Worm (Caenorhabditis elegans) whole organism, L1 larva: ENCODE results near the gene K09C4.2.

Experiments
- C34B4.2 ChIP-seq: sonication (generic microtip); optimal IDR thresholded peaks from 2 replicates; lab custom pipeline; 2017; ENCODE audit warnings: mild to moderate bottlenecking, missing genetic modification characterization, missing compliant biosample characterization
- F16B12.6 ChIP-seq: fragments of 150-350 bp; optimal IDR thresholded peaks from 2 replicates; lab custom pipeline; 2014; ENCODE audit warnings: missing biosample characterization, missing genetic modification characterization
- ama-1 ChIP-seq: fragments of 150-350 bp; optimal IDR thresholded peaks from 2 replicates; lab custom pipeline; 2014
- blmp-1 ChIP-seq: fragments of 150-350 bp; optimal IDR thresholded peaks from 2 replicates; lab custom pipeline; 2014; ENCODE audit warnings: missing biosample characterization, missing genetic modification characterization
- ceh-82 ChIP-seq, 3 experiments: fragments of 150-350 bp in 1 of 3; sonication (generic microtip) in 2 of 3; optimal IDR thresholded peaks; 2 replicates each; lab custom pipeline; 2014 to 2017; ENCODE audit warnings: missing biosample characterization in 3 of 3, missing genetic modification characterization in 3 of 3
- ceh-88 ChIP-seq: fragments of 200-800 bp; sonication (Bioruptor generic); IDR thresholded peaks from 2 replicates; pipeline ENCODE4 v1.3.6; 2022; ENCODE audit warnings: missing genetic modification characterization, missing compliant biosample characterization
- ceh-90 ChIP-seq: sonication (generic microtip); optimal IDR thresholded peaks from 2 replicates; lab custom pipeline; 2016; ENCODE audit warnings: missing genetic modification characterization, missing compliant biosample characterization
- ces-1 ChIP-seq: fragments of 150-350 bp; optimal IDR thresholded peaks from 2 replicates; lab custom pipeline; 2014; ENCODE audit warnings: missing biosample characterization, missing genetic modification reagents, missing genetic modification characterization
- dpl-1 ChIP-seq, 3 experiments: fragments of 150-350 bp in 2 of 3; sonication (generic microtip) in 1 of 3; optimal IDR thresholded peaks; 2 replicates each; lab custom pipeline; 2014 to 2017; ENCODE audit warnings: missing biosample characterization in 3 of 3, missing genetic modification characterization in 3 of 3, missing genetic modification reagents in 3 of 3
- efl-1 ChIP-seq, 4 experiments: fragments of 150-350 bp; optimal IDR thresholded peaks in 3 of 4; peaks in 1 of 4; 1 replicate in 1 of 4; 2 replicates in 3 of 4; lab custom pipeline; 2014; ENCODE audit warnings: missing biosample characterization in 2 of 4, missing genetic modification characterization in 2 of 4, missing genetic modification reagents in 2 of 4
- elt-2 ChIP-seq: sonication (generic microtip); optimal IDR thresholded peaks from 2 replicates; lab custom pipeline; 2016; ENCODE audit warnings: missing genetic modification characterization, mild to moderate bottlenecking, inconsistent platforms, missing compliant biosample characterization, missing genetic modification reagents
- elt-3 ChIP-seq, 6 experiments: fragments of 150-350 bp in 1 of 6; sonication (generic microtip); optimal IDR thresholded peaks; 2 replicates each; lab custom pipeline; 2017 to 2018; ENCODE audit warnings: missing biosample characterization in 6 of 6, missing genetic modification characterization in 6 of 6, inconsistent platforms in 1 of 6
- ets-5 ChIP-seq: fragments of 200-800 bp; sonication (Bioruptor generic); IDR thresholded peaks from 2 replicates; pipeline ENCODE4 v1.3.6; 2022; ENCODE audit warnings: missing genetic modification characterization, missing compliant biosample characterization
- grh-1 ChIP-seq: fragments of 200-800 bp; sonication (Bioruptor generic); IDR thresholded peaks from 2 replicates; pipeline ENCODE4 v1.3.6; 2022; ENCODE audit warnings: missing genetic modification reagents, missing genetic modification characterization, missing compliant biosample characterization
- hlh-17 ChIP-seq: fragments of 200-800 bp; sonication (Bioruptor generic); optimal IDR thresholded peaks from 2 replicates; lab custom pipeline; 2018; ENCODE audit warnings: missing genetic modification characterization, mild to moderate bottlenecking, missing compliant biosample characterization, moderate library complexity, borderline replicate concordance
- isw-1 ChIP-seq: fragments of 200-800 bp; sonication (Bioruptor generic); IDR thresholded peaks from 2 replicates; pipeline ENCODE4 v1.3.6; 2022; ENCODE audit warnings: missing genetic modification characterization, missing compliant biosample characterization
- lin-13 ChIP-seq: fragments of 150-350 bp; optimal IDR thresholded peaks from 2 replicates; lab custom pipeline; 2014; ENCODE audit warnings: missing biosample characterization, missing genetic modification reagents, missing genetic modification characterization
- lir-3 ChIP-seq: sonication (generic microtip); optimal IDR thresholded peaks from 2 replicates; lab custom pipeline; 2016; ENCODE audit warnings: mild to moderate bottlenecking, missing genetic modification characterization, moderate library complexity, missing compliant biosample characterization; ENCODE audit not compliant: poor library complexity
- mab-9 ChIP-seq: fragments of 200-800 bp; sonication (Bioruptor generic); IDR thresholded peaks from 2 replicates; pipeline ENCODE4 v1.3.6; 2022; ENCODE audit warnings: missing genetic modification reagents, missing genetic modification characterization, missing compliant biosample characterization
- nhr-19 ChIP-seq: fragments of 200-800 bp; sonication (Bioruptor generic); conservative IDR thresholded peaks from 2 replicates; pipeline ENCODE4 v1.3.6; 2022; ENCODE audit warnings: missing genetic modification characterization, missing compliant biosample characterization
- nhr-28 ChIP-seq: fragments of 150-350 bp; optimal IDR thresholded peaks from 2 replicates; lab custom pipeline; 2014; ENCODE audit warnings: missing biosample characterization, missing genetic modification characterization
- nhr-71 ChIP-seq: sonication (generic microtip); optimal IDR thresholded peaks from 2 replicates; lab custom pipeline; 2016; ENCODE audit warnings: mild to moderate bottlenecking, missing genetic modification characterization, moderate library complexity, missing compliant biosample characterization
- nhr-76 ChIP-seq: sonication (generic microtip); optimal IDR thresholded peaks from 2 replicates; lab custom pipeline; 2017; ENCODE audit warnings: missing biosample characterization, missing genetic modification characterization
- nhr-85 ChIP-seq: sonication (generic microtip); peaks from one replicate; lab custom pipeline; 2016; ENCODE audit warnings: missing genetic modification characterization, inconsistent platforms, missing compliant biosample characterization
- pax-3 ChIP-seq: fragments of 200-800 bp; sonication (Bioruptor generic); optimal IDR thresholded peaks from 2 replicates; lab custom pipeline; 2018; ENCODE audit warnings: mild to moderate bottlenecking, missing genetic modification characterization, moderate library complexity, missing compliant biosample characterization
- snpc-4 ChIP-seq: fragments of 150-350 bp; optimal IDR thresholded peaks from 2 replicates; lab custom pipeline; 2014; ENCODE audit warnings: missing biosample characterization, missing genetic modification characterization
- tlp-1 ChIP-seq: fragments of 150-350 bp; optimal IDR thresholded peaks from 2 replicates; lab custom pipeline; 2014; ENCODE audit warnings: missing biosample characterization, missing genetic modification characterization
- unc-62 ChIP-seq: fragments of 150-350 bp; optimal IDR thresholded peaks from 2 replicates; lab custom pipeline; 2014; ENCODE audit warnings: missing biosample characterization, missing genetic modification reagents, missing genetic modification characterization
- unc-86 ChIP-seq: sonication (generic microtip); optimal IDR thresholded peaks from 2 replicates; lab custom pipeline; 2016; ENCODE audit warnings: missing genetic modification characterization, missing compliant biosample characterization
- vab-15 ChIP-seq: sonication (generic microtip); optimal IDR thresholded peaks from 2 replicates; lab custom pipeline; 2017; ENCODE audit warnings: missing genotype, mild to moderate bottlenecking, missing genetic modification characterization, missing compliant biosample characterization
- zag-1 ChIP-seq: fragments of 150-350 bp; optimal IDR thresholded peaks from 2 replicates; lab custom pipeline; 2014; ENCODE audit warnings: missing biosample characterization, missing genetic modification characterization
- ztf-11 ChIP-seq, 2 experiments: sonication (generic microtip); optimal IDR thresholded peaks; 2 replicates each; lab custom pipeline; 2016 to 2017; ENCODE audit warnings: missing genetic modification characterization in 2 of 2, missing biosample characterization in 1 of 2, missing compliant biosample characterization in 1 of 2
- ztf-4 ChIP-seq: fragments of 150-350 bp; optimal IDR thresholded peaks from 2 replicates; lab custom pipeline; 2014; ENCODE audit warnings: missing biosample characterization, missing genetic modification characterization

Gene K09C4.2

ce11 chrX:3271673-3272072 lies 24.6 kb upstream of the K09C4.2 start, which contains the start of gene K09C4.9:
TSS of gene K09C4.9 (minus strand) at chrX:3271773.
- TF ChIP-seq vab-15, result no peak
- no peak for TF ChIP-seq unc-86 (tag; lab: Kevin White, UChicago)
- no peak for TF ChIP-seq unc-62 (GFP tag; lab: Kevin White, UChicago)
- TF ChIP-seq tlp-1 (tag; lab: Kevin White, UChicago), result no peak
- no peak for TF ChIP-seq ets-5 (GFP tag; lab: Robert Waterston, UW)
- TF ChIP-seq elt-3 (tag; optimal IDR thresholded peaks at IDR 0.05; lab: Kevin White, UChicago), result no peak
- TF ChIP-seq nhr-28 (tag; lab: Kevin White, UChicago), result no peak
- TF ChIP-seq ztf-4 (tag; lab: Kevin White, UChicago), result no peak
- no peak for TF ChIP-seq nhr-76
- no peak for TF ChIP-seq ceh-90 (tag; lab: Kevin White, UChicago)
- no peak for TF ChIP-seq ama-1 (lab: Kevin White, UChicago)

- TF ChIP-seq F16B12.6 (tag; lab: Kevin White, UChicago), result no peak
- TF ChIP-seq nhr-85 (tag; lab: Kevin White, UChicago), result no peak
- no peak for TF ChIP-seq C34B4.2 (tag; lab: Kevin White, UChicago)
Observed at ce11 chrX:3272580-3272979, 23.7 kb upstream of the K09C4.2 start, which contains the start of gene K09C4.7. TSS of gene K09C4.7 (plus strand) at chrX:3272880.

ce11 chrX:3280130-3280529 lies 16.2 kb upstream of the K09C4.2 start, which contains the start of gene K09C4.10:
TSS of gene K09C4.10 (minus strand) at chrX:3280230.
- TF ChIP-seq nhr-71 (tag; lab: Kevin White, UChicago) (no peak), snpc-4 (tag; lab: Kevin White, UChicago) (no peak), unc-86 (tag; lab: Kevin White, UChicago) (no peak), lin-13 (GFP tag; lab: Kevin White, UChicago) (no peak), blmp-1 (no peak), isw-1 (GFP tag; lab: Robert Waterston, UW) (no peak), ztf-11 (tag; optimal IDR thresholded peaks at IDR 0.05; lab: Kevin White, UChicago) (no peak), nhr-28 (tag; lab: Kevin White, UChicago) (no peak), lir-3 (no peak), nhr-19 (no peak), efl-1 (optimal IDR thresholded peaks at IDR 0.05; lab: Kevin White, UChicago) (no peak), efl-1 (GFP tag; optimal IDR thresholded peaks at IDR 0.05 in 1 of 2; lab: Kevin White, UChicago) (no peak), C34B4.2 (tag; lab: Kevin White, UChicago) (no peak)

ce11 chrX:3282306-3282705 lies 14.0 kb upstream of the K09C4.2 start, which contains the start of gene K09C4.5:
TSS of gene K09C4.5 (plus strand) at chrX:3282631.
- TF ChIP-seq ceh-82 (tag; optimal IDR thresholded peaks at IDR 0.05; lab: Kevin White, UChicago) (no peak), elt-2 (tag; lab: Kevin White, UChicago) (peak; percentile 26)

- peak; percentile 10 for TF ChIP-seq nhr-71 (tag; lab: Kevin White, UChicago)
- no peak for TF ChIP-seq pax-3 (tag; lab: Kevin White, UChicago)
- TF ChIP-seq elt-2 (tag; lab: Kevin White, UChicago), result peak; percentile 67
- TF ChIP-seq ces-1 (GFP tag; lab: Kevin White, UChicago), result no peak
Observed at ce11 chrX:3283189-3283588, 13.1 kb upstream of the K09C4.2 start.

- TF ChIP-seq mab-9, result no peak
- TF ChIP-seq nhr-71 (tag; lab: Kevin White, UChicago), result no peak
- TF ChIP-seq hlh-17 (GFP tag; lab: Kevin White, UChicago), result no peak
- no peak for TF ChIP-seq elt-3 (tag; optimal IDR thresholded peaks at IDR 0.05; lab: Kevin White, UChicago)
- TF ChIP-seq dpl-1 (GFP tag; optimal IDR thresholded peaks at IDR 0.05; lab: Kevin White, UChicago), result no peak
- TF ChIP-seq zag-1 (tag; lab: Kevin White, UChicago), result no peak
- TF ChIP-seq blmp-1, result no peak
- TF ChIP-seq ama-1 (lab: Kevin White, UChicago), result no peak
- no peak for TF ChIP-seq ceh-88 (GFP tag; lab: Robert Waterston, UW)
- TF ChIP-seq grh-1 (GFP tag; lab: Robert Waterston, UW), result no peak
Observed at ce11 chrX:3284967-3285366, 11.3 kb upstream of the K09C4.2 start.
